Worm (Caenorhabditis elegans): ENCODE results near the gene col-101.

The col-101 gene

ce11 chrIV:322497-322896 lies 4.3 kb downstream of the col-101 start, which contains the start of gene grl-26 (continued):
- TF ChIP-seq ceh-40 (GFP tag; IDR thresholded peaks at IDR 0.05) (peak; percentile 86), ztf-6 (GFP tag; IDR thresholded peaks at IDR 0.05) (no peak), F22D6.2 (tag; optimal IDR thresholded peaks at IDR 0.05) (no peak), F33H1.4 (GFP tag; IDR thresholded peaks at IDR 0.05) (no peak), ztf-25 (GFP tag; IDR thresholded peaks at IDR 0.05) (peak; percentile 79; the same call in 1 of the 2 replicates), C17E4.6 (GFP tag; IDR thresholded peaks at IDR 0.05) (no peak), tlf-1 (GFP tag; optimal IDR thresholded peaks at IDR 0.05) (peak; percentile 32), snpc-4 (GFP tag; optimal IDR thresholded peaks at IDR 0.05) (peak; percentile 76), snpc-4 (tag; optimal IDR thresholded peaks at IDR 0.05) (peak in 2 of 4 experiments; percentile 48 to 65), Y79H2A.3 (GFP tag; conservative IDR thresholded peaks at IDR 0.05) (0 out of 2 replicates have a peak, but pooled peaks have one; percentile 22), hsf-1 (GFP tag; IDR thresholded peaks at IDR 0.05) (no peak), sea-2 (GFP tag; IDR thresholded peaks at IDR 0.05) (no peak), F23B12.7 (tag; optimal IDR thresholded peaks at IDR 0.05; ENCODE audit: insufficient read depth) (peak; percentile 89), ztf-18 (tag; optimal IDR thresholded peaks at IDR 0.05) (peak; percentile 68), hmg-20 (GFP tag; IDR thresholded peaks at IDR 0.05) (0 out of 2 replicates have a peak, but pooled peaks have one; percentile 14), ceh-58 (GFP tag; IDR thresholded peaks at IDR 0.05) (no peak), akir-1 (GFP tag; optimal IDR thresholded peaks at IDR 0.05) (no peak), rcor-1 (GFP tag; IDR thresholded peaks at IDR 0.05) (peak; percentile 71), snpc-1.1 (tag; optimal IDR thresholded peaks at IDR 0.05; ENCODE audit: insufficient read depth) (peak; percentile 42), madf-6 (GFP tag; IDR thresholded peaks at IDR 0.05) (peak; percentile 33; the same call in 1 of the 2 replicates), ceh-27 (GFP tag; optimal IDR thresholded peaks at IDR 0.05) (peak; percentile 28), rec-8 (tag; optimal IDR thresholded peaks at IDR 0.05) (peak; percentile 67 to 75), let-607 (tag; optimal IDR thresholded peaks at IDR 0.05) (peak; percentile 6 to 25), B0019.2 (GFP tag; conservative IDR thresholded peaks at IDR 0.05) (no peak), madf-8 (GFP tag; conservative IDR thresholded peaks at IDR 0.05) (no peak), T26A5.8 (tag; optimal IDR thresholded peaks at IDR 0.05) (no peak), rpc-1 (optimal IDR thresholded peaks at IDR 0.05) (peak; percentile 93), rpc-1 (tag; optimal IDR thresholded peaks at IDR 0.05) (peak; percentile 96), ekl-4 (GFP tag; IDR thresholded peaks at IDR 0.05) (peak; percentile 65; the same call in 1 of the 2 replicates), ccch-3 (GFP tag; optimal IDR thresholded peaks at IDR 0.05) (no peak), hmg-1.2 (GFP tag; IDR thresholded peaks at IDR 0.05) (peak; percentile 71), Y95B8A.8 (GFP tag; IDR thresholded peaks at IDR 0.05) (no peak), lin-26 (GFP tag; IDR thresholded peaks at IDR 0.05) (peak; percentile 90), F57A8.1 (GFP tag; optimal IDR thresholded peaks at IDR 0.05) (no peak), K11D2.4 (GFP tag; IDR thresholded peaks at IDR 0.05) (no peak), zfh-2 (GFP tag; conservative IDR thresholded peaks at IDR 0.05) (no peak), mcd-1 (GFP tag; IDR thresholded peaks at IDR 0.05) (peak; percentile 63), Y53F4B.3 (GFP tag; IDR thresholded peaks at IDR 0.05) (0 out of 2 replicates have a peak, but pooled peaks have one; percentile 12), nhr-80 (tag; optimal IDR thresholded peaks at IDR 0.05) (peak; percentile 43), T07F8.4 (tag; optimal IDR thresholded peaks at IDR 0.05) (peak; percentile 64), aptf-3 (GFP tag; IDR thresholded peaks at IDR 0.05) (no peak), egrh-3 (GFP tag; IDR thresholded peaks at IDR 0.05) (peak; percentile 48), tbx-9 (tag; optimal IDR thresholded peaks at IDR 0.05; ENCODE audit: borderline replicate concordance) (no peak), lin-35 (GFP tag; optimal IDR thresholded peaks at IDR 0.05) (no peak), ztf-3 (GFP tag; optimal IDR thresholded peaks at IDR 0.05) (no peak), ets-4 (GFP tag; optimal IDR thresholded peaks at IDR 0.05) (no peak), bed-1 (GFP tag; IDR thresholded peaks at IDR 0.05) (no peak), ztf-28 (GFP tag; IDR thresholded peaks at IDR 0.05) (no peak)

Measured in whole organism, young adult.